Fruit fly (Drosophila melanogaster) whole organism, embryonic: ENCODE data around the gene CG6403.
A peak's percentile ranks its signal among the peaks of the same experiment; 100 is the strongest.

Experiments
- CG10147 ChIP-seq: fragments of 200-800 bp; sonication (Bioruptor generic); optimal IDR thresholded peaks from 2 replicates; lab custom pipeline; 2019; ENCODE audit warnings: missing biosample characterization, mild to moderate bottlenecking, missing genetic modification characterization, moderate library complexity
- CG1024 ChIP-seq: fragments of 200-800 bp; sonication (Bioruptor generic); IDR thresholded peaks from 2 replicates; pipeline ENCODE4 v1.3.6; 2022; ENCODE audit warnings: missing biosample characterization, missing genetic modification characterization
- CG10959 ChIP-seq: fragments of 200-800 bp; sonication (Bioruptor generic); IDR thresholded peaks from 2 replicates; pipeline ENCODE4 v1.3.6; 2022; ENCODE audit warnings: missing biosample characterization, missing genetic modification characterization
- CG11456 ChIP-seq: fragments of 200-800 bp; sonication (Bioruptor generic); IDR thresholded peaks from 3 replicates; pipeline ENCODE4 v1.3.6; 2022; ENCODE audit warnings: missing biosample characterization, missing genetic modification characterization
- CG11504 ChIP-seq: fragments of 200-800 bp; sonication (Bioruptor generic); optimal IDR thresholded peaks from 3 replicates; lab custom pipeline; 2019; ENCODE audit warnings: missing biosample characterization, mild to moderate bottlenecking, missing genetic modification characterization, moderate library complexity
- CG13775 ChIP-seq: fragments of 200-800 bp; sonication (Bioruptor generic); optimal IDR thresholded peaks from 3 replicates; lab custom pipeline; 2017; ENCODE audit warnings: missing biosample characterization, mild to moderate bottlenecking, missing genetic modification characterization
- CG15479 ChIP-seq: fragments of 200-800 bp; sonication (Bioruptor generic); optimal IDR thresholded peaks from 3 replicates; lab custom pipeline; 2019; ENCODE audit warnings: missing biosample characterization, mild to moderate bottlenecking, missing genetic modification characterization, moderate library complexity
- CG17359 ChIP-seq: fragments of 200-800 bp; sonication (Bioruptor generic); optimal IDR thresholded peaks from 3 replicates; lab custom pipeline; 2018; ENCODE audit warnings: missing biosample characterization, mild to moderate bottlenecking, missing genetic modification characterization, moderate library complexity
- CG18599 ChIP-seq: fragments of 200-800 bp; sonication (Bioruptor generic); optimal IDR thresholded peaks from 3 replicates; lab custom pipeline; 2017; ENCODE audit warnings: missing biosample characterization, missing genetic modification characterization, mild to moderate bottlenecking, moderate library complexity, missing genetic modification reagents
- CG2678 ChIP-seq: fragments of 200-800 bp; sonication (Bioruptor generic); optimal IDR thresholded peaks from 3 replicates; lab custom pipeline; 2019; ENCODE audit warnings: missing biosample characterization, mild to moderate bottlenecking, missing genetic modification characterization, moderate library complexity
- CG33557 ChIP-seq: fragments of 200-800 bp; sonication (Bioruptor generic); optimal IDR thresholded peaks from 2 replicates; lab custom pipeline; 2019; ENCODE audit warnings: missing biosample characterization, mild to moderate bottlenecking, missing genetic modification characterization, moderate library complexity
- CG4282 ChIP-seq: fragments of 200-800 bp; sonication (Bioruptor generic); optimal IDR thresholded peaks from 2 replicates; lab custom pipeline; 2016; ENCODE audit warnings: missing biosample characterization, missing genetic modification characterization
- CG7556 ChIP-seq: fragments of 200-800 bp; sonication (Bioruptor generic); optimal IDR thresholded peaks from 2 replicates; lab custom pipeline; 2017; ENCODE audit warnings: missing biosample characterization, mild to moderate bottlenecking, missing genetic modification characterization
- CG7786 ChIP-seq: fragments of 200-800 bp; sonication (Bioruptor generic); optimal IDR thresholded peaks from 2 replicates; lab custom pipeline; 2016; ENCODE audit warnings: missing biosample characterization, missing genetic modification characterization
- CG7839 ChIP-seq: fragments of 200-800 bp; sonication (Bioruptor generic); optimal IDR thresholded peaks from 3 replicates; lab custom pipeline; 2018; ENCODE audit warnings: missing biosample characterization, mild to moderate bottlenecking, missing genetic modification characterization, moderate library complexity
- CG8478 ChIP-seq: fragments of >200 bp; optimal IDR thresholded peaks from 2 replicates; lab custom pipeline; 2018
- CG9817 ChIP-seq: fragments of 200-800 bp; sonication (Bioruptor generic); optimal IDR thresholded peaks from 2 replicates; lab custom pipeline; 2018; ENCODE audit warnings: missing biosample characterization, mild to moderate bottlenecking, missing genetic modification characterization, moderate library complexity
- CG9932 ChIP-seq: fragments of 200-800 bp; sonication (Bioruptor generic); IDR thresholded peaks from 2 replicates; pipeline ENCODE4 v1.3.6; 2022; ENCODE audit warnings: missing biosample characterization, missing genetic modification characterization
- CTCF ChIP-seq: fragments of 200-800 bp; sonication (Bioruptor generic); optimal IDR thresholded peaks from 2 replicates; lab custom pipeline; 2017; ENCODE audit warnings: missing biosample characterization, mild to moderate bottlenecking, missing genetic modification characterization, moderate library complexity
- Chrac-16 ChIP-seq: fragments of 200-800 bp; sonication (Bioruptor generic); optimal IDR thresholded peaks from 3 replicates; lab custom pipeline; 2016; ENCODE audit warnings: missing biosample characterization, missing genetic modification characterization
- Dp ChIP-seq: fragments of 200-800 bp; sonication (Bioruptor generic); optimal IDR thresholded peaks from 2 replicates; lab custom pipeline; 2018; ENCODE audit warnings: missing biosample characterization, mild to moderate bottlenecking, missing genetic modification characterization, moderate library complexity
- Hr51 ChIP-seq, 2 experiments: fragments of 200-800 bp; sonication (Bioruptor generic); optimal IDR thresholded peaks; 2 replicates in 1 of 2; 3 replicates in 1 of 2; lab custom pipeline; 2016 to 2018; ENCODE audit warnings: missing biosample characterization in 2 of 2, missing genetic modification characterization in 2 of 2, mild to moderate bottlenecking in 1 of 2, moderate library complexity in 1 of 2
- MESR4 ChIP-seq: fragments of 200-800 bp; sonication (Bioruptor generic); optimal IDR thresholded peaks from 2 replicates; lab custom pipeline; 2018; ENCODE audit warnings: missing biosample characterization, mild to moderate bottlenecking, missing genetic modification characterization, moderate library complexity
- Meics ChIP-seq: fragments of 200-800 bp; sonication (Bioruptor generic); optimal IDR thresholded peaks from 2 replicates; lab custom pipeline; 2017; ENCODE audit warnings: missing biosample characterization, mild to moderate bottlenecking, missing genetic modification characterization
- Ptx1 ChIP-seq: fragments of 200-800 bp; sonication (Bioruptor generic); IDR thresholded peaks from 2 replicates; pipeline ENCODE4 v1.3.6; 2022; ENCODE audit warnings: missing biosample characterization, missing genetic modification characterization
- Rfx ChIP-seq: fragments of 200-800 bp; sonication (Bioruptor generic); IDR thresholded peaks from 2 replicates; pipeline ENCODE4 v1.3.6; 2022; ENCODE audit warnings: missing biosample characterization, missing genetic modification characterization
- Tbp ChIP-seq: fragments of >200 bp; optimal IDR thresholded peaks from 2 replicates; lab custom pipeline; 2018; ENCODE audit warnings: missing biosample characterization, missing genetic modification characterization
- abd-A ChIP-seq: fragments of 200-800 bp; sonication (Bioruptor generic); optimal IDR thresholded peaks from 3 replicates; lab custom pipeline; 2019; ENCODE audit warnings: missing biosample characterization, mild to moderate bottlenecking, missing genetic modification characterization, moderate library complexity
- ci ChIP-seq: fragments of 200-800 bp; sonication (Bioruptor generic); IDR thresholded peaks from 3 replicates; pipeline ENCODE4 v1.3.6; 2022; ENCODE audit warnings: missing biosample characterization, missing genetic modification characterization
- corto ChIP-seq: fragments of 200-800 bp; sonication (Bioruptor generic); optimal IDR thresholded peaks from 2 replicates; lab custom pipeline; 2016; ENCODE audit warnings: missing biosample characterization, mild to moderate bottlenecking, missing genetic modification characterization, moderate library complexity
- danr ChIP-seq: fragments of 200-800 bp; sonication (Bioruptor generic); IDR thresholded peaks from 2 replicates; pipeline ENCODE4 v1.3.6; 2022; ENCODE audit warnings: missing biosample characterization, missing genetic modification characterization
- dmrt99B ChIP-seq: fragments of 200-800 bp; sonication (Bioruptor generic); optimal IDR thresholded peaks from 2 replicates; lab custom pipeline; 2018; ENCODE audit warnings: missing biosample characterization, mild to moderate bottlenecking, missing genetic modification characterization, moderate library complexity
- dysf ChIP-seq: fragments of 200-800 bp; sonication (Bioruptor generic); IDR thresholded peaks from 3 replicates; pipeline ENCODE4 v1.3.6; 2022; ENCODE audit warnings: missing biosample characterization, missing genetic modification characterization
- esg ChIP-seq: fragments of 200-800 bp; sonication (Bioruptor generic); conservative IDR thresholded peaks from 2 replicates; pipeline ENCODE4 v1.3.6; 2022; ENCODE audit warnings: missing biosample characterization, missing genetic modification characterization
- gce ChIP-seq: fragments of 200-800 bp; sonication (Bioruptor generic); IDR thresholded peaks from 3 replicates; pipeline ENCODE4 v1.3.6; 2022; ENCODE audit warnings: missing biosample characterization, missing genetic modification characterization
- hth ChIP-seq: fragments of >200 bp; optimal IDR thresholded peaks from 2 replicates; lab custom pipeline; 2017; ENCODE audit warnings: inconsistent platforms
- lab ChIP-seq: fragments of 200-800 bp; sonication (Bioruptor generic); optimal IDR thresholded peaks from 3 replicates; lab custom pipeline; 2017; ENCODE audit warnings: missing biosample characterization, missing genetic modification characterization, mild to moderate bottlenecking, moderate library complexity, missing genetic modification reagents
- lbe ChIP-seq: fragments of 200-800 bp; sonication (Bioruptor generic); optimal IDR thresholded peaks from 2 replicates; lab custom pipeline; 2016; ENCODE audit warnings: missing biosample characterization, mild to moderate bottlenecking, missing genetic modification characterization
- lmd ChIP-seq: fragments of 200-800 bp; sonication (Bioruptor generic); IDR thresholded peaks from 2 replicates; pipeline ENCODE4 v1.3.6; 2022; ENCODE audit warnings: missing biosample characterization, missing genetic modification characterization
- lola ChIP-seq, 3 experiments: fragments of >200 bp in 2 of 3; fragments of 200-800 bp in 1 of 3; sonication (Bioruptor generic) in 1 of 3; optimal IDR thresholded peaks; 2 replicates each; lab custom pipeline; 2017 to 2019; ENCODE audit warnings: missing biosample characterization in 3 of 3, missing genetic modification characterization in 3 of 3, mild to moderate bottlenecking in 1 of 3, moderate library complexity in 1 of 3
- mirr ChIP-seq: fragments of 200-800 bp; sonication (Bioruptor generic); optimal IDR thresholded peaks from 3 replicates; lab custom pipeline; 2018; ENCODE audit warnings: missing biosample characterization, mild to moderate bottlenecking, missing genetic modification characterization
- mld ChIP-seq: fragments of 200-800 bp; sonication (Bioruptor generic); IDR thresholded peaks from 3 replicates; pipeline ENCODE4 v1.3.6; 2022; ENCODE audit warnings: missing biosample characterization, missing genetic modification characterization; ENCODE audit not compliant: partially characterized antibody
- nom ChIP-seq: fragments of 200-800 bp; sonication (Bioruptor generic); optimal IDR thresholded peaks from 2 replicates; lab custom pipeline; 2017; ENCODE audit warnings: missing biosample characterization, missing genetic modification characterization, mild to moderate bottlenecking, moderate library complexity, missing genetic modification reagents
- pita ChIP-seq: fragments of 200-800 bp; sonication (Bioruptor generic); optimal IDR thresholded peaks from 2 replicates; lab custom pipeline; 2017; ENCODE audit warnings: missing biosample characterization, mild to moderate bottlenecking, missing genetic modification characterization
- so ChIP-seq: fragments of 200-800 bp; sonication (Bioruptor generic); IDR thresholded peaks from 3 replicates; pipeline ENCODE4 v1.3.6; 2022; ENCODE audit warnings: missing biosample characterization, missing genetic modification characterization
- zfh2 ChIP-seq: fragments of 200-800 bp; sonication (Bioruptor generic); optimal IDR thresholded peaks from 2 replicates; lab custom pipeline; 2016; ENCODE audit warnings: missing biosample characterization, missing genetic modification characterization

Gene CG6403

DNA sequence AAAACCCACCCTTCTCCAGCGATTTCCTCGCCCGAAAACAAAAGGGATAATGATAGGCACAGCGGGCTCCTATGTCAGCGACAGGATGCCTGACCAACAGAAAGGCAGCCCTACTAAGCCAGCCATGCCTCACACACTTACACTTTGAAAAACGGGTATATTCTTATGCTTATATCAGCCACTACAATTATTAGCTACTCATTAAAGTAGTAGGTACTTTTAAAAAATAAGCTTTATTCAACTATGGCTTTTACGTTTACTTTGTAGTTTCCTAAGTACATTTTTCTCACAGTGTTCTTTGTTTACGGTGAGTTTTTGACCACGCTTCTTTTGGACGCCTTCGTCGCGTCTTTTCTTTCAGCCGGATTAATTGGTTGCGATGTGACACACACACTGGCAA, 45.9 kb downstream of the CG6403 start (continued):
- no peak for TF ChIP-seq CG17359 (tag; lab: Kevin White, UChicago)
- peak; percentile 51 for TF ChIP-seq Ptx1 (GFP tag; lab: Robert Waterston, UW)
- TF ChIP-seq esg (GFP tag; lab: Robert Waterston, UW), result no peak
- TF ChIP-seq CG11504 (tag; lab: Kevin White, UChicago), result peak; percentile 34
- TF ChIP-seq CG7786, result no peak
- TF ChIP-seq CG13775 (GFP tag; lab: Kevin White, UChicago), result no peak
- TF ChIP-seq CG7556 (GFP tag; lab: Kevin White, UChicago), result peak; percentile 11
- TF ChIP-seq CG11456, result 0 out of 3 replicates have a peak, but pooled peaks have one; percentile 15
- TF ChIP-seq gce (GFP tag; lab: Robert Waterston, UW), result no peak
- peak; percentile 33 for TF ChIP-seq CG7839 (tag; lab: Kevin White, UChicago)
- peak; percentile 0 for TF ChIP-seq zfh2
- TF ChIP-seq CTCF (GFP tag; lab: Kevin White, UChicago), result no peak
- TF ChIP-seq dysf, result peak; percentile 36; the same call in 1 of the 3 replicates
- peak; percentile 42; the same call in 1 of the 2 replicates for TF ChIP-seq lmd (GFP tag; lab: Robert Waterston, UW)
- TF ChIP-seq mld (GFP tag; lab: Robert Waterston, UW), result no peak
- peak; percentile 18 for TF ChIP-seq CG2678 (tag; lab: Kevin White, UChicago)
- TF ChIP-seq CG9932 (GFP tag; lab: Robert Waterston, UW), result peak; percentile 31; the same call in 1 of the 2 replicates
- TF ChIP-seq CG10147 (GFP tag; lab: Kevin White, UChicago), result peak; percentile 15
- TF ChIP-seq Chrac-16, result no peak
- no peak for TF ChIP-seq Dp (GFP tag; lab: Kevin White, UChicago)
- TF ChIP-seq CG8478 (lab: Kevin White, UChicago), result no peak
- no peak for TF ChIP-seq so (GFP tag; lab: Robert Waterston, UW)
- TF ChIP-seq CG4282 (GFP tag; lab: Kevin White, UChicago), result no peak
- no peak for TF ChIP-seq abd-A (tag; lab: Kevin White, UChicago)
- TF ChIP-seq nom (GFP tag; lab: Kevin White, UChicago), result no peak
- no peak for TF ChIP-seq CG33557
- peak; percentile 39 for TF ChIP-seq Meics (GFP tag; lab: Kevin White, UChicago)
- peak; percentile 52 for TF ChIP-seq lab (GFP tag; lab: Kevin White, UChicago)
- TF ChIP-seq Hr51 (GFP tag; optimal IDR thresholded peaks at IDR 0.05; lab: Kevin White, UChicago), result peak in 1 of 2 experiments; percentile 5
- peak; percentile 42 for TF ChIP-seq CG18599
- TF ChIP-seq hth (lab: Kevin White, UChicago), result no peak
- TF ChIP-seq danr, result no peak
- TF ChIP-seq CG1024, result no peak
- peak; percentile 51; the same call in 1 of the 2 replicates for TF ChIP-seq Rfx (GFP tag; lab: Robert Waterston, UW)
- TF ChIP-seq CG15479 (GFP tag; lab: Kevin White, UChicago), result no peak
- TF ChIP-seq pita (GFP tag; lab: Kevin White, UChicago), result no peak
- TF ChIP-seq CG10959 (GFP tag; lab: Robert Waterston, UW), result no peak
- TF ChIP-seq ci (GFP tag; lab: Robert Waterston, UW), result 0 out of 3 replicates have a peak, but pooled peaks have one; percentile 29
- no peak for TF ChIP-seq lola (GFP tag; optimal IDR thresholded peaks at IDR 0.05; lab: Kevin White, UChicago)
- TF ChIP-seq dmrt99B (tag; lab: Kevin White, UChicago), result peak; percentile 25
- TF ChIP-seq Tbp (GFP tag; lab: Kevin White, UChicago), result no peak
- TF ChIP-seq corto (GFP tag; lab: Kevin White, UChicago), result no peak
- TF ChIP-seq CG9817 (tag; lab: Kevin White, UChicago), result peak; percentile 18
- no peak for TF ChIP-seq MESR4
- no peak for TF ChIP-seq mirr (GFP tag; lab: Kevin White, UChicago)
- TF ChIP-seq lbe (GFP tag; lab: Kevin White, UChicago), result no peak
